Worm (Caenorhabditis elegans) whole organism, L1 larva: ENCODE measurements around the gene ubc-24.
A peak's percentile ranks its signal among the peaks of the same experiment; 100 is the strongest.

Experiments used
- C16A3.4 ChIP-seq: fragments of 150-350 bp; optimal IDR thresholded peaks from 2 replicates; lab custom pipeline; 2014; ENCODE audit warnings: missing biosample characterization, missing genetic modification characterization
- C34B4.2 ChIP-seq: sonication (generic microtip); optimal IDR thresholded peaks from 2 replicates; lab custom pipeline; 2017; ENCODE audit warnings: mild to moderate bottlenecking, missing genetic modification characterization, missing compliant biosample characterization
- alr-1 ChIP-seq: fragments of 200-800 bp; sonication (Bioruptor generic); optimal IDR thresholded peaks from 2 replicates; lab custom pipeline; 2018; ENCODE audit warnings: borderline replicate concordance, mild to moderate bottlenecking, missing genetic modification characterization, missing compliant biosample characterization
- ama-1 ChIP-seq: fragments of 150-350 bp; optimal IDR thresholded peaks from 2 replicates; lab custom pipeline; 2014
- blmp-1 ChIP-seq: fragments of 150-350 bp; optimal IDR thresholded peaks from 2 replicates; lab custom pipeline; 2014; ENCODE audit warnings: missing biosample characterization, missing genetic modification characterization
- ceh-63 ChIP-seq: fragments of 200-800 bp; sonication (Bioruptor generic); optimal IDR thresholded peaks from 2 replicates; lab custom pipeline; 2018; ENCODE audit warnings: mild to moderate bottlenecking, missing genetic modification characterization, missing compliant biosample characterization
- ceh-88 ChIP-seq: fragments of 200-800 bp; sonication (Bioruptor generic); IDR thresholded peaks from 2 replicates; pipeline ENCODE4 v1.3.6; 2022; ENCODE audit warnings: missing genetic modification characterization, missing compliant biosample characterization
- ces-1 ChIP-seq: fragments of 150-350 bp; optimal IDR thresholded peaks from 2 replicates; lab custom pipeline; 2014; ENCODE audit warnings: missing biosample characterization, missing genetic modification reagents, missing genetic modification characterization
- efl-3 ChIP-seq: fragments of 200-800 bp; sonication (Bioruptor generic); optimal IDR thresholded peaks from 2 replicates; lab custom pipeline; 2018; ENCODE audit warnings: mild to moderate bottlenecking, missing genetic modification characterization, missing compliant biosample characterization
- egl-27 ChIP-seq, 2 experiments: fragments of 150-350 bp in 1 of 2; sonication (generic microtip); optimal IDR thresholded peaks; 3 replicates each; lab custom pipeline; 2017 to 2018; ENCODE audit warnings: missing biosample characterization in 2 of 2, missing genetic modification characterization in 2 of 2, missing genetic modification reagents in 2 of 2
- elt-2 ChIP-seq: sonication (generic microtip); optimal IDR thresholded peaks from 2 replicates; lab custom pipeline; 2016; ENCODE audit warnings: missing genetic modification characterization, mild to moderate bottlenecking, inconsistent platforms, missing compliant biosample characterization, missing genetic modification reagents
- fkh-10 ChIP-seq: sonication (generic microtip); optimal IDR thresholded peaks from 2 replicates; lab custom pipeline; 2017; ENCODE audit warnings: missing biosample characterization, missing genetic modification reagents, missing genetic modification characterization
- fkh-4 ChIP-seq: sonication (generic microtip); optimal IDR thresholded peaks from 2 replicates; lab custom pipeline; 2016; ENCODE audit warnings: missing compliant biosample characterization, missing genetic modification characterization, borderline replicate concordance
- fos-1 ChIP-seq: fragments of 150-350 bp; optimal IDR thresholded peaks from 2 replicates; lab custom pipeline; 2014; ENCODE audit warnings: missing biosample characterization, missing genetic modification characterization
- grh-1 ChIP-seq: fragments of 200-800 bp; sonication (Bioruptor generic); IDR thresholded peaks from 2 replicates; pipeline ENCODE4 v1.3.6; 2022; ENCODE audit warnings: missing genetic modification reagents, missing genetic modification characterization, missing compliant biosample characterization
- hlh-4 ChIP-seq: sonication (generic microtip); optimal IDR thresholded peaks from 2 replicates; lab custom pipeline; 2016; ENCODE audit warnings: mild to moderate bottlenecking, missing genetic modification characterization, missing compliant biosample characterization
- lin-13 ChIP-seq: fragments of 150-350 bp; optimal IDR thresholded peaks from 2 replicates; lab custom pipeline; 2014; ENCODE audit warnings: missing biosample characterization, missing genetic modification reagents, missing genetic modification characterization
- lin-14 ChIP-seq: fragments of 200-800 bp; sonication (Bioruptor generic); optimal IDR thresholded peaks from 2 replicates; lab custom pipeline; 2018; ENCODE audit warnings: mild to moderate bottlenecking, missing genetic modification characterization, moderate library complexity, missing compliant biosample characterization
- lin-35 ChIP-seq, 2 experiments: fragments of 150-350 bp; optimal IDR thresholded peaks; 2 replicates each; lab custom pipeline; 2014; ENCODE audit warnings: missing biosample characterization in 2 of 2, missing genetic modification characterization in 2 of 2, missing genetic modification reagents in 2 of 2
- mab-9 ChIP-seq: fragments of 200-800 bp; sonication (Bioruptor generic); IDR thresholded peaks from 2 replicates; pipeline ENCODE4 v1.3.6; 2022; ENCODE audit warnings: missing genetic modification reagents, missing genetic modification characterization, missing compliant biosample characterization
- mdl-1 ChIP-seq, 2 experiments: fragments of 150-350 bp; optimal IDR thresholded peaks; 2 replicates each; lab custom pipeline; 2014 to 2017; ENCODE audit warnings: missing biosample characterization in 2 of 2, missing genetic modification characterization in 2 of 2, inconsistent platforms in 1 of 2
- nhr-12 ChIP-seq: sonication (generic microtip); optimal IDR thresholded peaks from 2 replicates; lab custom pipeline; 2017; ENCODE audit warnings: missing biosample characterization, missing genetic modification characterization
- nhr-19 ChIP-seq: fragments of 200-800 bp; sonication (Bioruptor generic); conservative IDR thresholded peaks from 2 replicates; pipeline ENCODE4 v1.3.6; 2022; ENCODE audit warnings: missing genetic modification characterization, missing compliant biosample characterization
- nhr-237 ChIP-seq: fragments of 150-350 bp; optimal IDR thresholded peaks from 2 replicates; lab custom pipeline; 2014; ENCODE audit warnings: missing biosample characterization, missing genetic modification characterization
- nhr-47 ChIP-seq: sonication (generic microtip); optimal IDR thresholded peaks from 2 replicates; lab custom pipeline; 2016; ENCODE audit warnings: mild to moderate bottlenecking, missing genetic modification characterization, moderate library complexity, missing compliant biosample characterization
- nhr-85 ChIP-seq: sonication (generic microtip); peaks from one replicate; lab custom pipeline; 2016; ENCODE audit warnings: missing genetic modification characterization, inconsistent platforms, missing compliant biosample characterization
- pag-3 ChIP-seq: sonication (generic microtip); optimal IDR thresholded peaks from 2 replicates; lab custom pipeline; 2017; ENCODE audit warnings: missing genetic modification characterization, mild to moderate bottlenecking, missing compliant biosample characterization, antibody characterized with exemption, borderline replicate concordance; ENCODE audit not compliant: insufficient read depth
- rnt-1 ChIP-seq: sonication (generic microtip); optimal IDR thresholded peaks from 2 replicates; lab custom pipeline; 2016; ENCODE audit warnings: mild to moderate bottlenecking, missing genetic modification characterization, moderate library complexity, missing compliant biosample characterization
- sox-4 ChIP-seq: sonication (generic microtip); optimal IDR thresholded peaks from 2 replicates; lab custom pipeline; 2016; ENCODE audit warnings: missing genetic modification characterization, missing compliant biosample characterization
- sptf-1 ChIP-seq: fragments of 150-350 bp; optimal IDR thresholded peaks from 2 replicates; lab custom pipeline; 2014; ENCODE audit warnings: missing biosample characterization, missing genetic modification characterization
- swsn-7 ChIP-seq: sonication (generic microtip); optimal IDR thresholded peaks from 2 replicates; lab custom pipeline; 2016; ENCODE audit warnings: missing genetic modification characterization, missing compliant biosample characterization
- unc-130 ChIP-seq: fragments of 150-350 bp; optimal IDR thresholded peaks from 2 replicates; lab custom pipeline; 2017; ENCODE audit warnings: missing biosample characterization, missing genetic modification characterization, inconsistent platforms
- unc-98 ChIP-seq: fragments of 200-800 bp; sonication (Bioruptor generic); IDR thresholded peaks from 2 replicates; pipeline ENCODE4 v1.3.6; 2022; ENCODE audit warnings: missing genetic modification characterization, missing compliant biosample characterization
- ztf-4 ChIP-seq: fragments of 150-350 bp; optimal IDR thresholded peaks from 2 replicates; lab custom pipeline; 2014; ENCODE audit warnings: missing biosample characterization, missing genetic modification characterization

Gene ubc-24

ce11 chrII:8411002-8411401, 5.6 kb downstream of the ubc-24 start:
- TF ChIP-seq egl-27 (tag; optimal IDR thresholded peaks at IDR 0.05; lab: Kevin White, UChicago), result no peak
- peak; percentile 92 for TF ChIP-seq blmp-1 (tag; lab: Kevin White, UChicago)
- no peak for TF ChIP-seq nhr-237
- no peak for TF ChIP-seq fkh-4 (tag; lab: Kevin White, UChicago)
- TF ChIP-seq C34B4.2 (tag; lab: Kevin White, UChicago), result no peak
- TF ChIP-seq nhr-85 (tag; lab: Kevin White, UChicago), result no peak

ce11 chrII:8412061-8412721, 6.8 kb downstream of the ubc-24 start, which contains the start of gene efl-3:
efl-3 (plus strand) TSS chrII:8412671.
- TF ChIP-seq nhr-85 (tag; lab: Kevin White, UChicago) (peak; percentile 70), lin-14 (GFP tag; lab: Kevin White, UChicago) (peak; percentile 50), lin-35 (GFP tag; optimal IDR thresholded peaks at IDR 0.05; lab: Kevin White, UChicago) (peak in 1 of 2 experiments; percentile 6), nhr-12 (tag; lab: Kevin White, UChicago) (no peak), elt-2 (tag; lab: Kevin White, UChicago) (peak; percentile 33), blmp-1 (tag; lab: Kevin White, UChicago) (peak; percentile 14), lin-13 (GFP tag; lab: Kevin White, UChicago) (no peak)

ce11 chrII:8412935-8413334, 7.5 kb downstream of the ubc-24 start:
- TF ChIP-seq elt-2 (tag; lab: Kevin White, UChicago) (peak; percentile 29), unc-130 (tag; lab: Kevin White, UChicago) (no peak)

- no peak for TF ChIP-seq mdl-1 (tag; optimal IDR thresholded peaks at IDR 0.05; lab: Kevin White, UChicago)
- no peak for TF ChIP-seq fos-1 (tag; lab: Kevin White, UChicago)
- no peak for TF ChIP-seq blmp-1 (tag; lab: Kevin White, UChicago)
- peak; percentile 0 for TF ChIP-seq rnt-1 (tag; lab: Kevin White, UChicago)
- no peak for TF ChIP-seq fkh-10 (GFP tag; lab: Kevin White, UChicago)
- no peak for TF ChIP-seq ceh-63 (GFP tag; lab: Kevin White, UChicago)
- TF ChIP-seq swsn-7 (tag; lab: Kevin White, UChicago), result no peak
- no peak for TF ChIP-seq grh-1 (GFP tag; lab: Robert Waterston, UW)
- TF ChIP-seq, all 84 proteins: peak for 1
Observed at ce11 chrII:8415035-8415434, 9.6 kb downstream of the ubc-24 start.

ce11 chrII:8415462-8416037, 10.1 kb downstream of the ubc-24 start:
- TF ChIP-seq ces-1 (no peak), blmp-1 (tag; lab: Kevin White, UChicago) (no peak), ceh-88 (GFP tag; lab: Robert Waterston, UW) (no peak), ama-1 (lab: Kevin White, UChicago) (no peak), ztf-4 (no peak), hlh-4 (tag; lab: Kevin White, UChicago) (no peak), lin-14 (GFP tag; lab: Kevin White, UChicago) (peak; percentile 17), nhr-47 (tag; lab: Kevin White, UChicago) (no peak), fos-1 (tag; lab: Kevin White, UChicago) (no peak), efl-3 (GFP tag; lab: Kevin White, UChicago) (peak; percentile 84), C16A3.4 (tag; lab: Kevin White, UChicago) (no peak), swsn-7 (tag; lab: Kevin White, UChicago) (no peak), fkh-4 (tag; lab: Kevin White, UChicago) (no peak), nhr-19 (GFP tag; lab: Robert Waterston, UW) (no peak), sox-4 (no peak), mab-9 (GFP tag; lab: Robert Waterston, UW) (no peak), alr-1 (tag; lab: Kevin White, UChicago) (no peak), nhr-85 (tag; lab: Kevin White, UChicago) (peak; percentile 79), unc-98 (GFP tag; lab: Robert Waterston, UW) (no peak), pag-3 (tag; lab: Kevin White, UChicago) (no peak), grh-1 (GFP tag; lab: Robert Waterston, UW) (no peak), sptf-1 (tag; lab: Kevin White, UChicago) (no peak)
- TF ChIP-seq, all 84 proteins: peak for 3
